Fruit fly (Drosophila melanogaster) whole organism, embryonic: ENCODE measurements around the gene Drs.

Experiments
- CG11093 ChIP-seq: fragments of 200-800 bp; sonication (Bioruptor generic); IDR thresholded peaks from 3 replicates; pipeline ENCODE4 v1.3.6; 2022; ENCODE audit warnings: missing biosample characterization, missing genetic modification characterization
- CG11504 ChIP-seq: fragments of 200-800 bp; sonication (Bioruptor generic); optimal IDR thresholded peaks from 3 replicates; lab custom pipeline; 2019; ENCODE audit warnings: missing biosample characterization, mild to moderate bottlenecking, missing genetic modification characterization, moderate library complexity
- CG11696 ChIP-seq: fragments of 200-800 bp; sonication (Bioruptor generic); IDR thresholded peaks from 2 replicates; pipeline ENCODE4 v1.3.6; 2022; ENCODE audit warnings: missing biosample characterization, missing genetic modification characterization
- CG13287 ChIP-seq: fragments of 200-800 bp; sonication (Bioruptor generic); IDR thresholded peaks from 2 replicates; pipeline ENCODE4 v1.3.6; 2022; ENCODE audit warnings: missing biosample characterization, missing genetic modification characterization; ENCODE audit not compliant: partially characterized antibody
- CG1792 ChIP-seq: fragments of 200-800 bp; sonication (Bioruptor generic); optimal IDR thresholded peaks from 2 replicates; lab custom pipeline; 2016; ENCODE audit warnings: missing biosample characterization, missing genetic modification characterization
- CG2116 ChIP-seq: fragments of 200-800 bp; sonication (Bioruptor generic); optimal IDR thresholded peaks from 3 replicates; lab custom pipeline; 2018; ENCODE audit warnings: missing biosample characterization, mild to moderate bottlenecking, missing genetic modification characterization
- CG2199 ChIP-seq: fragments of 200-800 bp; sonication (Bioruptor generic); IDR thresholded peaks from 3 replicates; pipeline ENCODE4 v1.3.6; 2022; ENCODE audit warnings: missing biosample characterization, missing genetic modification characterization
- CG34224 ChIP-seq: fragments of 200-800 bp; sonication (Bioruptor generic); IDR thresholded peaks from 3 replicates; pipeline ENCODE4 v1.3.6; 2022; ENCODE audit warnings: missing biosample characterization, missing genetic modification characterization; ENCODE audit not compliant: partially characterized antibody
- CG4404 ChIP-seq: fragments of 200-800 bp; sonication (Bioruptor generic); IDR thresholded peaks from 2 replicates; pipeline ENCODE4 v1.3.6; 2022; ENCODE audit warnings: missing biosample characterization, missing genetic modification characterization
- CG6254 ChIP-seq: fragments of 200-800 bp; sonication (Bioruptor generic); optimal IDR thresholded peaks from 3 replicates; lab custom pipeline; 2017; ENCODE audit warnings: mild to moderate bottlenecking, missing biosample characterization, missing genetic modification reagents, missing genetic modification characterization
- CG6854 ChIP-seq: fragments of 200-800 bp; sonication (Bioruptor generic); optimal IDR thresholded peaks from 3 replicates; lab custom pipeline; 2017; ENCODE audit warnings: missing biosample characterization, mild to moderate bottlenecking, missing genetic modification characterization
- CG7839 ChIP-seq: fragments of 200-800 bp; sonication (Bioruptor generic); optimal IDR thresholded peaks from 3 replicates; lab custom pipeline; 2018; ENCODE audit warnings: missing biosample characterization, mild to moderate bottlenecking, missing genetic modification characterization, moderate library complexity
- CoRest ChIP-seq: fragments of 200-800 bp; sonication (Bioruptor generic); optimal IDR thresholded peaks from 3 replicates; lab custom pipeline; 2018; ENCODE audit warnings: missing biosample characterization, mild to moderate bottlenecking, missing genetic modification characterization, moderate library complexity
- Drgx ChIP-seq: fragments of 200-800 bp; sonication (Bioruptor generic); IDR thresholded peaks from 2 replicates; pipeline ENCODE4 v1.3.6; 2022; ENCODE audit warnings: missing biosample characterization, missing genetic modification characterization
- E2f2 ChIP-seq: fragments of 200-800 bp; sonication (Bioruptor generic); IDR thresholded peaks from 2 replicates; pipeline ENCODE4 v1.3.6; 2022; ENCODE audit warnings: missing biosample characterization, missing genetic modification characterization
- ERR ChIP-seq: fragments of 200-800 bp; sonication (Bioruptor generic); optimal IDR thresholded peaks from 2 replicates; lab custom pipeline; 2016; ENCODE audit warnings: missing biosample characterization, missing genetic modification characterization
- Gug ChIP-seq: fragments of 200-800 bp; sonication (Bioruptor generic); IDR thresholded peaks from 4 replicates; pipeline ENCODE4 v1.3.6; 2022; ENCODE audit warnings: missing biosample characterization, missing genetic modification characterization
- Hr51 ChIP-seq, 2 experiments: fragments of 200-800 bp; sonication (Bioruptor generic); optimal IDR thresholded peaks; 2 replicates in 1 of 2; 3 replicates in 1 of 2; lab custom pipeline; 2016 to 2018; ENCODE audit warnings: missing biosample characterization in 2 of 2, missing genetic modification characterization in 2 of 2, mild to moderate bottlenecking in 1 of 2, moderate library complexity in 1 of 2
- MTF-1 ChIP-seq: fragments of 200-800 bp; sonication (Bioruptor generic); optimal IDR thresholded peaks from 2 replicates; lab custom pipeline; 2018; ENCODE audit warnings: missing biosample characterization, mild to moderate bottlenecking, missing genetic modification characterization, borderline replicate concordance
- Med ChIP-seq: fragments of 200-800 bp; sonication (Bioruptor generic); peaks from one replicate; lab custom pipeline; 2016; ENCODE audit warnings: missing biosample characterization, missing genetic modification characterization, mild to moderate bottlenecking, inconsistent platforms, moderate library complexity
- NC2α ChIP-seq: fragments of 200-800 bp; sonication (Bioruptor generic); optimal IDR thresholded peaks from 2 replicates; lab custom pipeline; 2016; ENCODE audit warnings: missing biosample characterization, missing genetic modification characterization
- Optix ChIP-seq: fragments of 200-800 bp; sonication (Bioruptor generic); IDR thresholded peaks from 3 replicates; pipeline ENCODE4 v1.3.6; 2022; ENCODE audit warnings: missing biosample characterization, missing genetic modification characterization
- PHDP ChIP-seq: fragments of 200-800 bp; sonication (Bioruptor generic); optimal IDR thresholded peaks from 3 replicates; lab custom pipeline; 2018; ENCODE audit warnings: missing biosample characterization, mild to moderate bottlenecking, missing genetic modification characterization, moderate library complexity
- Pdp1 ChIP-seq, 2 experiments: fragments of 200-800 bp; sonication (Bioruptor generic); optimal IDR thresholded peaks; 3 replicates each; lab custom pipeline; 2016; ENCODE audit warnings: missing biosample characterization in 2 of 2, missing genetic modification characterization in 2 of 2, mild to moderate bottlenecking in 1 of 2, moderate library complexity in 1 of 2
- Sox102F ChIP-seq: fragments of 200-800 bp; sonication (Bioruptor generic); optimal IDR thresholded peaks from 2 replicates; lab custom pipeline; 2018; ENCODE audit warnings: missing biosample characterization, mild to moderate bottlenecking, missing genetic modification characterization, moderate library complexity
- Sry-δ ChIP-seq: fragments of 200-800 bp; sonication (Bioruptor generic); optimal IDR thresholded peaks from 2 replicates; lab custom pipeline; 2016; ENCODE audit warnings: missing biosample characterization, missing genetic modification characterization
- Ssrp ChIP-seq: fragments of 200-800 bp; sonication (Bioruptor generic); optimal IDR thresholded peaks from 2 replicates; lab custom pipeline; 2018; ENCODE audit warnings: missing biosample characterization, mild to moderate bottlenecking, missing genetic modification characterization, moderate library complexity
- YL-1 ChIP-seq: fragments of 200-800 bp; sonication (Bioruptor generic); optimal IDR thresholded peaks from 3 replicates; lab custom pipeline; 2017; ENCODE audit warnings: missing biosample characterization, mild to moderate bottlenecking, missing genetic modification characterization
- bsh ChIP-seq, 2 experiments: fragments of 200-800 bp; sonication (Bioruptor generic); optimal IDR thresholded peaks; 2 replicates each; lab custom pipeline; 2017 to 2018; ENCODE audit warnings: mild to moderate bottlenecking in 2 of 2, missing biosample characterization in 2 of 2, missing genetic modification characterization in 2 of 2, moderate library complexity in 1 of 2
- caup ChIP-seq: fragments of 200-800 bp; sonication (Bioruptor generic); optimal IDR thresholded peaks from 3 replicates; lab custom pipeline; 2017; ENCODE audit warnings: missing biosample characterization, mild to moderate bottlenecking, missing genetic modification characterization, moderate library complexity; ENCODE audit not compliant: severe bottlenecking
- cg ChIP-seq: fragments of 200-800 bp; sonication (Bioruptor generic); optimal IDR thresholded peaks from 3 replicates; lab custom pipeline; 2019; ENCODE audit warnings: missing biosample characterization, mild to moderate bottlenecking, missing genetic modification characterization, moderate library complexity
- chif ChIP-seq, 2 experiments: fragments of 200-800 bp; sonication (Bioruptor generic); optimal IDR thresholded peaks; 3 replicates each; lab custom pipeline; 2016; ENCODE audit warnings: missing biosample characterization in 2 of 2, missing genetic modification characterization in 2 of 2
- chm ChIP-seq: fragments of 200-800 bp; sonication (Bioruptor generic); IDR thresholded peaks from 2 replicates; pipeline ENCODE4 v1.3.6; 2022; ENCODE audit warnings: missing biosample characterization, missing genetic modification characterization
- fd102C ChIP-seq: fragments of 200-800 bp; sonication (Bioruptor generic); optimal IDR thresholded peaks from 2 replicates; lab custom pipeline; 2018; ENCODE audit warnings: missing biosample characterization, mild to moderate bottlenecking, missing genetic modification characterization, moderate library complexity
- gem ChIP-seq: fragments of 200-800 bp; sonication (Bioruptor generic); optimal IDR thresholded peaks from 2 replicates; lab custom pipeline; 2019; ENCODE audit warnings: missing biosample characterization, mild to moderate bottlenecking, missing genetic modification characterization, moderate library complexity
- hb ChIP-seq: fragments of 200-800 bp; sonication (Bioruptor generic); IDR thresholded peaks from 3 replicates; pipeline ENCODE4 v1.3.6; 2022; ENCODE audit warnings: missing biosample characterization, missing genetic modification characterization; ENCODE audit not compliant: partially characterized antibody
- hkb ChIP-seq, 2 experiments: fragments of 200-800 bp in 1 of 2; fragments of >200 bp in 1 of 2; sonication (Bioruptor generic) in 1 of 2; IDR thresholded peaks in 1 of 2; optimal IDR thresholded peaks in 1 of 2; 2 replicates each; pipeline versions ENCODE4 v1.3.6 to Lab custom; 2017 to 2022; ENCODE audit warnings: missing biosample characterization in 1 of 2, missing genetic modification characterization in 1 of 2
- insv ChIP-seq, 2 experiments: fragments of 200-800 bp; sonication (Bioruptor generic); optimal IDR thresholded peaks; 3 replicates each; lab custom pipeline; 2016 to 2018; ENCODE audit warnings: missing biosample characterization in 2 of 2, missing genetic modification characterization in 2 of 2
- kni ChIP-seq: fragments of 200-800 bp; sonication (Bioruptor generic); optimal IDR thresholded peaks from 3 replicates; lab custom pipeline; 2017; ENCODE audit warnings: mild to moderate bottlenecking, missing biosample characterization, missing genetic modification reagents, missing genetic modification characterization
- lbe ChIP-seq: fragments of 200-800 bp; sonication (Bioruptor generic); optimal IDR thresholded peaks from 2 replicates; lab custom pipeline; 2016; ENCODE audit warnings: missing biosample characterization, mild to moderate bottlenecking, missing genetic modification characterization
- lilli ChIP-seq: fragments of 200-800 bp; sonication (Bioruptor generic); optimal IDR thresholded peaks from 3 replicates; lab custom pipeline; 2016; ENCODE audit warnings: missing biosample characterization, missing genetic modification characterization
- org-1 ChIP-seq: fragments of 200-800 bp; sonication (Bioruptor generic); optimal IDR thresholded peaks from 2 replicates; lab custom pipeline; 2017; ENCODE audit warnings: missing biosample characterization, missing genetic modification characterization
- otp ChIP-seq: fragments of 200-800 bp; sonication (Bioruptor generic); IDR thresholded peaks from 3 replicates; pipeline ENCODE4, ENCODE4 v1.3.6; 2022; ENCODE audit warnings: missing biosample characterization, missing genetic modification characterization
- sens ChIP-seq: fragments of 200-800 bp; sonication (Bioruptor generic); peaks from one replicate; lab custom pipeline; 2016; ENCODE audit warnings: missing biosample characterization, missing genetic modification characterization
- sens-2 ChIP-seq: fragments of 200-800 bp; sonication (Bioruptor generic); IDR thresholded peaks from 2 replicates; pipeline ENCODE4 v1.3.6; 2022; ENCODE audit warnings: missing biosample characterization, missing genetic modification characterization
- slou ChIP-seq: fragments of 200-800 bp; sonication (Bioruptor generic); optimal IDR thresholded peaks from 3 replicates; lab custom pipeline; 2016; ENCODE audit warnings: missing biosample characterization, missing genetic modification characterization
- unpg ChIP-seq: fragments of 200-800 bp; sonication (Bioruptor generic); optimal IDR thresholded peaks from 3 replicates; lab custom pipeline; 2018; ENCODE audit warnings: missing biosample characterization, mild to moderate bottlenecking, missing genetic modification characterization, moderate library complexity
- vvl ChIP-seq: fragments of 200-800 bp; sonication (Bioruptor generic); IDR thresholded peaks from 2 replicates; pipeline ENCODE4 v1.3.6; 2022; ENCODE audit warnings: missing biosample characterization, missing genetic modification characterization
- zen2 ChIP-seq: fragments of 200-800 bp; sonication (Bioruptor generic); IDR thresholded peaks from 3 replicates; pipeline ENCODE4 v1.3.6; 2022; ENCODE audit warnings: missing biosample characterization, missing genetic modification characterization; ENCODE audit not compliant: partially characterized antibody

Drs gene

DNA sequence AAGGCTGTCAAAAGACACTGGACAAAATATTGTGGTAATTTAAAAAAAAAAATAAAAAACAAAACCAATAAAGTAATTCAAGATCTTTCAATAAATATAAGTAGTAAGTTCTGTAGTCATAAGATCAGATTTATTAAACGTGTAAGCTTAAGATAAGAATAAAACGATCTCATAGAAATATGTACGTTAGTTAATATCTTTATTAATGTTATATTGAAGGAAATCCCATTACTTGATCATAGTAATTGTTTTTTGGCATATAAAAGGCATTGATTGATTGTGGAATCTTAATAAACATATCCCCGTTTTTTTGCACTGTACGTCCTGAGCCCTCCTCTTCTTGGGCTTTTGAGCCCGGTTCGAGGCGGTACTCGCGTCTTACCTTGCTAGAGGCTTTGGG, 26.1 kb upstream of the Drs start (continued):
- TF ChIP-seq hb (GFP tag; lab: Robert Waterston, UW) = no peak
- TF ChIP-seq zen2 (GFP tag; lab: Robert Waterston, UW) = no peak
- TF ChIP-seq Hr51 (GFP tag; optimal IDR thresholded peaks at IDR 0.05; lab: Kevin White, UChicago) = peak in 1 of 2 experiments; percentile 56
- TF ChIP-seq org-1 (GFP tag; lab: Kevin White, UChicago) = no peak
- TF ChIP-seq chif (GFP tag; optimal IDR thresholded peaks at IDR 0.05; lab: Kevin White, UChicago) = no peak
- no peak for TF ChIP-seq otp (GFP tag; lab: Robert Waterston, UW)
- no peak for TF ChIP-seq NC2α (GFP tag; lab: Kevin White, UChicago)
- no peak for TF ChIP-seq ERR (GFP tag; lab: Kevin White, UChicago)
- TF ChIP-seq MTF-1 (GFP tag; lab: Kevin White, UChicago) = no peak
- no peak for TF ChIP-seq YL-1 (GFP tag; lab: Kevin White, UChicago)
- TF ChIP-seq Ssrp (tag; lab: Kevin White, UChicago) = no peak
- no peak for TF ChIP-seq CG6254 (GFP tag; lab: Kevin White, UChicago)
- peak; percentile 51 for TF ChIP-seq lbe
- TF ChIP-seq CG34224 = no peak
- TF ChIP-seq Sry-δ (GFP tag; lab: Kevin White, UChicago) = no peak
- no peak for TF ChIP-seq E2f2
- TF ChIP-seq CoRest = peak; percentile 17
- no peak for TF ChIP-seq CG11093
- no peak for TF ChIP-seq CG2199 (GFP tag; lab: Robert Waterston, UW)
- no peak for TF ChIP-seq lilli (GFP tag; lab: Kevin White, UChicago)
- TF ChIP-seq sens-2 (GFP tag; lab: Robert Waterston, UW) = no peak
- TF ChIP-seq cg (GFP tag; lab: Kevin White, UChicago) = no peak
- TF ChIP-seq Gug (GFP tag; lab: Robert Waterston, UW) = no peak
- TF ChIP-seq CG11696 (GFP tag; lab: Robert Waterston, UW) = no peak
- TF ChIP-seq fd102C (GFP tag; lab: Kevin White, UChicago) = no peak
- TF ChIP-seq caup = no peak
- no peak for TF ChIP-seq slou (GFP tag; lab: Kevin White, UChicago)
- peak; percentile 74 for TF ChIP-seq sens
- TF ChIP-seq bsh (GFP tag; optimal IDR thresholded peaks at IDR 0.05; lab: Kevin White, UChicago) = peak in 1 of 2 experiments; percentile 10
- TF ChIP-seq CG7839 = peak; percentile 14
- no peak for TF ChIP-seq vvl
- no peak for TF ChIP-seq insv (GFP tag; optimal IDR thresholded peaks at IDR 0.05; lab: Kevin White, UChicago)
- peak; percentile 53 for TF ChIP-seq gem
- no peak for TF ChIP-seq CG6854 (GFP tag; lab: Kevin White, UChicago)
- no peak for TF ChIP-seq hkb (optimal IDR thresholded peaks at IDR 0.05; lab: Kevin White, UChicago)
- no peak for TF ChIP-seq hkb (GFP tag; IDR thresholded peaks at IDR 0.05; lab: Robert Waterston, UW)
- peak; percentile 12 for TF ChIP-seq Sox102F (GFP tag; lab: Kevin White, UChicago)
- TF ChIP-seq unpg (GFP tag; lab: Kevin White, UChicago) = peak; percentile 23
- no peak for TF ChIP-seq CG13287
- TF ChIP-seq CG11504 (tag; lab: Kevin White, UChicago) = peak; percentile 44

DNA sequence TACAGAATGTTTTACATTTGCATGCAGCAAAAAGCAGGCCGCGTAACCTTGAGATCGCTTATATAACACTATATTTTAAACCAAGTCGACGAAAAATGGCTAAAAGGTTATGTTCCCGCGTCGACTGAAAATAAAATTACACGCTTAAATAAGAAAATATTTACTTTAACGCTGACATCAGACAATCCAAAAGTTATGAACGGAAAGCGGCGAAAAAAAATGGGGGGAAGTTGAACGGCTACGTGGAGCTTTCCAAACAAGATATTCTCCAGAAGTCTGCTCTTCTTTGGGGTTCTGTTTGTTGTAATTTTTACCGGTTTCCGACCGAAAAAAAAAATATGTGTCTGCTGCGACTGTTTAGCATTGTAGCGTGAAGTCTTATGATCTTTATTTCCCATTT, 24.8 kb upstream of the Drs start:
- TF ChIP-seq CG4404 (no peak), CG2116 (GFP tag; lab: Kevin White, UChicago) (no peak), PHDP (tag; lab: Kevin White, UChicago) (no peak), Drgx (GFP tag; lab: Robert Waterston, UW) (no peak), Med (GFP tag; lab: Kevin White, UChicago) (peak; percentile 40), chm (no peak), Pdp1 (GFP tag; optimal IDR thresholded peaks at IDR 0.05; lab: Kevin White, UChicago) (peak in 1 of 2 experiments; percentile 87), kni (GFP tag; lab: Kevin White, UChicago) (no peak), CG1792 (no peak), Optix (GFP tag; lab: Robert Waterston, UW) (no peak), sens (peak; percentile 41)
